Fruit fly (Drosophila melanogaster): ENCODE results near the gene CG32603.

CG32603 gene

DNA sequence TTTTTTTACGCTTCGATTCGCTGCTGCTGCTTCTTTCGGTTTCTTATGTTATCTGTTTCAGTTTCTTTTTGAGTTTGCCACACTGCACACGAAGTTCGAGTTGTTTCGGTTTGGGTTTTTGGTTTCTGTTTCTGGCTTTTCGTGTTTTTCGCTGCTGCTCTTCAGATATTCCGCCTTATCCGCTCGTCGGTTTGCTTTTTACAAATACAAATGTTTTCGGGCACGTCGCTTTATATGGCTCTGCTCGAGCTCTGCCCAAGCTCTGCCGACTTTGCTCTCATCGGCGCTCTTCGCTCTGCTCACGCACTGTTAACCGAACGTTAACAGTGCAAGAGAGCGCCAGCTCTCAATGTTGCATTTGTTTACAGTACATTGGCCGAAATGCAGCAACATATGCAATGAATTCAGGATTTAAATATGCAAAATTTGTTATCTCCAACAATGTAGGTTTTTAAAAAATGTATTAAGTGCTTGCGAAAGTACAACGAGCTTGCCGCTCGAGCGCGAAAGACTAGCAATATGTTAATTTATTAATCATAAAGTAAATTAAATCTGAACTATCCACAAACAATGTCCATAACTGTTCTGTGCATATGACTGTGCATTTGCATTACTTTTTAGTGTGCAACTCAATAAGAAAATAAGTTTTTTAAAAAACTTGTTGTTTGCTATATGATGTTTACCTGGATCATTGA, 27.0 kb downstream of the CG32603 start (continued):
- TF ChIP-seq gsb (GFP tag; IDR thresholded peaks at IDR 0.05) = no peak
- TF ChIP-seq CG2678 (tag; optimal IDR thresholded peaks at IDR 0.05) = peak; percentile 9
- TF ChIP-seq ewg (GFP tag; optimal IDR thresholded peaks at IDR 0.05) = no peak
- peak; percentile 6 for TF ChIP-seq tio (GFP tag; optimal IDR thresholded peaks at IDR 0.05)
- TF ChIP-seq sens (GFP tag) = peak; percentile 39
- peak; percentile 46; the same call in 1 of the 2 replicates for TF ChIP-seq CG13287 (GFP tag; IDR thresholded peaks at IDR 0.05; ENCODE audit: partially characterized antibody)
- TF ChIP-seq CG12744 (GFP tag; optimal IDR thresholded peaks at IDR 0.05) = no peak
- no peak for TF ChIP-seq gfzf (GFP tag; optimal IDR thresholded peaks at IDR 0.05)
- peak; percentile 7 for TF ChIP-seq CG9437 (GFP tag; optimal IDR thresholded peaks at IDR 0.05)
- TF ChIP-seq B-H2 (GFP tag; optimal IDR thresholded peaks at IDR 0.05) = no peak
- no peak for TF ChIP-seq MESR4 (GFP tag; optimal IDR thresholded peaks at IDR 0.05)
- no peak for TF ChIP-seq Stat92E (GFP tag; optimal IDR thresholded peaks at IDR 0.05)
- peak in 1 of 2 experiments; percentile 21 for TF ChIP-seq Hr51 (GFP tag; optimal IDR thresholded peaks at IDR 0.05)
- TF ChIP-seq bab2 (GFP tag; optimal IDR thresholded peaks at IDR 0.05) = no peak
- peak in 1 of 2 experiments; percentile 5 for TF ChIP-seq bsh (GFP tag; optimal IDR thresholded peaks at IDR 0.05)
- no peak for TF ChIP-seq sima (GFP tag; optimal IDR thresholded peaks at IDR 0.05)
- TF ChIP-seq odd (GFP tag; optimal IDR thresholded peaks at IDR 0.05) = no peak
- TF ChIP-seq CG8290 (GFP tag; optimal IDR thresholded peaks at IDR 0.05) = no peak
- TF ChIP-seq CG8290 (tag; optimal IDR thresholded peaks at IDR 0.05) = no peak
- no peak for TF ChIP-seq Eip74EF (GFP tag; optimal IDR thresholded peaks at IDR 0.05)
- peak; percentile 80 for TF ChIP-seq chm (GFP tag; IDR thresholded peaks at IDR 0.05)
- peak; percentile 24; the same call in 1 of the 2 replicates for TF ChIP-seq Bgb (GFP tag; IDR thresholded peaks at IDR 0.05; ENCODE audit: partially characterized antibody)
- peak; percentile 28 for TF ChIP-seq CG11504 (tag; optimal IDR thresholded peaks at IDR 0.05)
- no peak; the same call in 1 of the 2 replicates for TF ChIP-seq amos (GFP tag; IDR thresholded peaks at IDR 0.05; ENCODE audit: partially characterized antibody)
- no peak for TF ChIP-seq NFAT (GFP tag; IDR thresholded peaks at IDR 0.05)
- TF ChIP-seq ac (GFP tag; optimal IDR thresholded peaks at IDR 0.05) = no peak
- TF ChIP-seq CG31441 (GFP tag; IDR thresholded peaks at IDR 0.05) = 0 out of 2 replicates have a peak, but pooled peaks have one; percentile 10
- no peak for TF ChIP-seq gce (GFP tag; IDR thresholded peaks at IDR 0.05)
- no peak for TF ChIP-seq CG13123 (GFP tag; optimal IDR thresholded peaks at IDR 0.05)
- TF ChIP-seq B-H1 (GFP tag; IDR thresholded peaks at IDR 0.05) = no peak
- peak; percentile 12 for TF ChIP-seq grau (tag; optimal IDR thresholded peaks at IDR 0.05)
- no peak for TF ChIP-seq croc (GFP tag; conservative IDR thresholded peaks at IDR 0.05)
- no peak for TF ChIP-seq mirr (GFP tag; optimal IDR thresholded peaks at IDR 0.05)
- TF ChIP-seq maf-S (GFP tag; optimal IDR thresholded peaks at IDR 0.05) = no peak
- TF ChIP-seq her (GFP tag; optimal IDR thresholded peaks at IDR 0.05) = no peak
- TF ChIP-seq CG12071 (GFP tag; optimal IDR thresholded peaks at IDR 0.05) = no peak
- peak; percentile 76 for TF ChIP-seq Deaf1 (tag; optimal IDR thresholded peaks at IDR 0.05)
- TF ChIP-seq org-1 (GFP tag; optimal IDR thresholded peaks at IDR 0.05) = no peak
- TF ChIP-seq NK7.1 (GFP tag; optimal IDR thresholded peaks at IDR 0.05) = no peak
- no peak for TF ChIP-seq CG12769 (tag; optimal IDR thresholded peaks at IDR 0.05)
- TF ChIP-seq emc (GFP tag; optimal IDR thresholded peaks at IDR 0.05) = no peak
- no peak for TF ChIP-seq ase (GFP tag; IDR thresholded peaks at IDR 0.05)
- no peak for TF ChIP-seq CG11093 (GFP tag; IDR thresholded peaks at IDR 0.05)
- TF ChIP-seq vvl (GFP tag; IDR thresholded peaks at IDR 0.05) = peak; percentile 44; the same call in 1 of the 2 replicates
- TF ChIP-seq CG31365 (tag; optimal IDR thresholded peaks at IDR 0.05) = no peak
- peak; percentile 85 for TF ChIP-seq Jarid2 (GFP tag; optimal IDR thresholded peaks at IDR 0.05)
- no peak for TF ChIP-seq lilli (GFP tag; optimal IDR thresholded peaks at IDR 0.05)
